Worm (Caenorhabditis elegans) whole organism, midembryonic: ENCODE measurements around the gene Y111B2A.12.

ENCODE experiments used
- cog-1 ChIP-seq: sonication (generic microtip); optimal IDR thresholded peaks from 2 replicates; lab custom pipeline; 2016; ENCODE audit warnings: missing genetic modification characterization, missing compliant biosample characterization
- flt-1 ChIP-seq: fragments of 200-800 bp; sonication (Bioruptor generic); IDR thresholded peaks from 2 replicates; pipeline ENCODE4 v1.3.6; 2022; ENCODE audit warnings: missing genetic modification characterization, missing compliant biosample characterization
- med-1 ChIP-seq: sonication (generic microtip); optimal IDR thresholded peaks from 2 replicates; lab custom pipeline; 2017; ENCODE audit warnings: missing genetic modification characterization, mild to moderate bottlenecking, missing compliant biosample characterization, antibody characterized with exemption, missing genetic modification reagents; ENCODE audit not compliant: insufficient read depth
- tab-1 ChIP-seq: fragments of 200-800 bp; sonication (Bioruptor generic); IDR thresholded peaks from 2 replicates; pipeline ENCODE4 v1.3.6; 2022; ENCODE audit warnings: missing genetic modification characterization, missing compliant biosample characterization

- 0 out of 2 replicates have a peak, but pooled peaks have one; percentile 31 for TF ChIP-seq tab-1 (GFP tag; lab: Robert Waterston, UW)
- TF ChIP-seq med-1 (GFP tag; lab: Kevin White, UChicago), result no peak
- TF ChIP-seq flt-1 (GFP tag; lab: Robert Waterston, UW), result peak; percentile 60; the same call in 1 of the 2 replicates
- TF ChIP-seq cog-1 (tag; lab: Kevin White, UChicago), result peak; percentile 28
Observed at ce11 chrIII:12613138-12613915, 4.2 kb downstream of the Y111B2A.12 start.
